Fruit fly (Drosophila melanogaster): Measurements from ENCODE around the gene TfIIEalpha.
A peak's percentile ranks its signal among the peaks of the same experiment; 100 is the strongest.

TfIIEalpha gene

DNA sequence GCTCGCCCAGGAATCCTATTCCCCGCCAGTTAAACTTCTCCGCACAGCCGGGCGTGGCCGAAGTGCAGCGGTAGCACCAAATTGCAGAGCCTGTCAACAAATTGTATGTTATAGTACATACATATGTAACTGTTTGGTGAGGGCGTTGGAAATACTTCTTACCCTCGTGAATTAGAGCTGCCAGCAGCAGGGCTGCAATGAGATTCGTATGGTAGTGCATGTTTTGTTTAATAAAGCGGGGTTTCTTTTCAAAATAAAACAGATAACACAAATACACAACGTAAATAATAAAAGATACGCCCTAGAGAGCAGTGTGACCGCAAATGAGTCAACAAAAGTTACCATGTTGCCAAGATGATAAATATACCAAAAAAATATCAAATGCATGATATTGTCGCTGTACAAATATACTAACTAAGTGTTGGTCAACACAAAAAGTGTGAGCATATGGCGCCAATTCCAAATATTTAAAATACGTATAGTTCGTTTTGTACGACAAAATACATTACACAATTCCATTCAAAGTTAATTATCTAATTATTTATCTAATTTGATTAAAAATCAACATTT is 29.3 kb downstream of the TfIIEalpha start, which contains the start of gene crim (continued):
- TF ChIP-seq CG12071 (GFP tag; optimal IDR thresholded peaks at IDR 0.05) (no peak), schlank (tag; optimal IDR thresholded peaks at IDR 0.05) (no peak), CG1603 (tag; optimal IDR thresholded peaks at IDR 0.05) (peak; percentile 62), CG14441 (GFP tag; IDR thresholded peaks at IDR 0.05) (no peak), tap (tag; optimal IDR thresholded peaks at IDR 0.05) (no peak), CG6272 (GFP tag; IDR thresholded peaks at IDR 0.05) (no peak), sc (optimal IDR thresholded peaks at IDR 0.05) (no peak), sc (GFP tag; optimal IDR thresholded peaks at IDR 0.05) (no peak), CG43689 (GFP tag; IDR thresholded peaks at IDR 0.05) (no peak), CG8478 (optimal IDR thresholded peaks at IDR 0.05) (no peak), Med (GFP tag) (peak; percentile 70), ato (GFP tag; IDR thresholded peaks at IDR 0.05; ENCODE audit: partially characterized antibody) (no peak), Atf-2 (GFP tag; optimal IDR thresholded peaks at IDR 0.05) (no peak), Ets65A (GFP tag) (no peak), ken (GFP tag; IDR thresholded peaks at IDR 0.05) (no peak), CG4360 (GFP tag; IDR thresholded peaks at IDR 0.05) (no peak), CG2116 (GFP tag; optimal IDR thresholded peaks at IDR 0.05) (peak; percentile 32), CG30020 (tag; optimal IDR thresholded peaks at IDR 0.05) (peak; percentile 21), CG14710 (tag; optimal IDR thresholded peaks at IDR 0.05) (peak; percentile 62), Six4 (GFP tag; optimal IDR thresholded peaks at IDR 0.05) (no peak), p53 (GFP tag; optimal IDR thresholded peaks at IDR 0.05) (no peak), pita (GFP tag; optimal IDR thresholded peaks at IDR 0.05) (no peak), MBD-R2 (GFP tag; IDR thresholded peaks at IDR 0.05) (peak; percentile 64), CG30403 (GFP tag; optimal IDR thresholded peaks at IDR 0.05) (peak; percentile 12), sens-2 (GFP tag; IDR thresholded peaks at IDR 0.05) (no peak), cad (GFP tag; optimal IDR thresholded peaks at IDR 0.05) (no peak), CG13287 (GFP tag; IDR thresholded peaks at IDR 0.05; ENCODE audit: partially characterized antibody) (peak; percentile 50; the same call in 1 of the 2 replicates), ro (GFP tag; IDR thresholded peaks at IDR 0.05) (no peak), CG8290 (GFP tag; optimal IDR thresholded peaks at IDR 0.05) (no peak), CG8290 (tag; optimal IDR thresholded peaks at IDR 0.05) (peak in 1 of 2 experiments; percentile 52), PHDP (tag; optimal IDR thresholded peaks at IDR 0.05) (peak; percentile 30), Ets97D (GFP tag; optimal IDR thresholded peaks at IDR 0.05) (peak; percentile 59), CG8924 (tag; optimal IDR thresholded peaks at IDR 0.05) (peak; percentile 12), CG12769 (tag; optimal IDR thresholded peaks at IDR 0.05) (no peak), CG4282 (GFP tag; optimal IDR thresholded peaks at IDR 0.05) (no peak), Fer2 (tag; optimal IDR thresholded peaks at IDR 0.05) (no peak), chif (GFP tag; optimal IDR thresholded peaks at IDR 0.05) (no peak), eve (GFP tag; optimal IDR thresholded peaks at IDR 0.05) (no peak), CG18011 (GFP tag; optimal IDR thresholded peaks at IDR 0.05) (no peak), ci (GFP tag; IDR thresholded peaks at IDR 0.05) (peak; percentile 23; the same call in 1 of the 3 replicates), chm (GFP tag; IDR thresholded peaks at IDR 0.05) (no peak), CG9609 (GFP tag; optimal IDR thresholded peaks at IDR 0.05) (no peak), CG5953 (GFP tag; IDR thresholded peaks at IDR 0.05) (no peak), eyg (GFP tag; optimal IDR thresholded peaks at IDR 0.05) (no peak), Myb (GFP tag; optimal IDR thresholded peaks at IDR 0.05) (peak; percentile 26), hkb (optimal IDR thresholded peaks at IDR 0.05) (no peak), hkb (GFP tag; IDR thresholded peaks at IDR 0.05) (0 out of 2 replicates have a peak, but pooled peaks have one; percentile 27), CG3163 (GFP tag; optimal IDR thresholded peaks at IDR 0.05) (no peak), nerfin-2 (GFP tag; IDR thresholded peaks at IDR 0.05; ENCODE audit: partially characterized antibody) (no peak), Side (GFP tag; optimal IDR thresholded peaks at IDR 0.05) (no peak), Lhr (GFP tag; optimal IDR thresholded peaks at IDR 0.05) (peak; percentile 52), CG34224 (GFP tag; IDR thresholded peaks at IDR 0.05; ENCODE audit: partially characterized antibody) (no peak), CG2202 (tag; optimal IDR thresholded peaks at IDR 0.05) (no peak)

Measured in whole organism, embryonic.